Worm (Caenorhabditis elegans): Measurements from ENCODE around the gene npr-8.
"Not testable (repeated sequence)": the region's sequence is repeated elsewhere in the genome, so short reads cannot be mapped to it uniquely, and the experiment has no call there.

ce11 chrX:7365267-7365666, 11.8 kb upstream of the npr-8 start, which contains the start of gene C56G3.2:
- not testable (repeated sequence) for TF ChIP-seq ama-1 (optimal IDR thresholded peaks at IDR 0.05); daf-12 (tag; optimal IDR thresholded peaks at IDR 0.05); nhr-23 (tag; optimal IDR thresholded peaks at IDR 0.05)
